Worm (Caenorhabditis elegans) whole organism, midembryonic: Measurements from ENCODE around the gene micu-1.

Source experiments
- T22C8.4 ChIP-seq: fragments of 200-800 bp; sonication (Bioruptor generic); IDR thresholded peaks from 2 replicates; pipeline ENCODE4 v1.3.6; 2022; ENCODE audit warnings: missing genetic modification characterization, missing compliant biosample characterization
- cog-1 ChIP-seq: sonication (generic microtip); optimal IDR thresholded peaks from 2 replicates; lab custom pipeline; 2016; ENCODE audit warnings: missing genetic modification characterization, missing compliant biosample characterization
- flt-1 ChIP-seq: fragments of 200-800 bp; sonication (Bioruptor generic); IDR thresholded peaks from 2 replicates; pipeline ENCODE4 v1.3.6; 2022; ENCODE audit warnings: missing genetic modification characterization, missing compliant biosample characterization
- klf-2 ChIP-seq: fragments of 200-800 bp; sonication (Bioruptor generic); conservative IDR thresholded peaks from 2 replicates; pipeline ENCODE4 v1.3.6; 2022; ENCODE audit warnings: missing genetic modification reagents, missing genetic modification characterization, missing compliant biosample characterization
- med-1 ChIP-seq: sonication (generic microtip); optimal IDR thresholded peaks from 2 replicates; lab custom pipeline; 2017; ENCODE audit warnings: missing genetic modification characterization, mild to moderate bottlenecking, missing compliant biosample characterization, antibody characterized with exemption, missing genetic modification reagents; ENCODE audit not compliant: insufficient read depth
- ref-1 ChIP-seq: fragments of 200-800 bp; sonication (Bioruptor generic); conservative IDR thresholded peaks from 2 replicates; pipeline ENCODE4 v1.3.6; 2022; ENCODE audit warnings: missing genetic modification reagents, missing genetic modification characterization, missing compliant biosample characterization
- tab-1 ChIP-seq: fragments of 200-800 bp; sonication (Bioruptor generic); IDR thresholded peaks from 2 replicates; pipeline ENCODE4 v1.3.6; 2022; ENCODE audit warnings: missing genetic modification characterization, missing compliant biosample characterization
- ztf-23 ChIP-seq: fragments of 200-800 bp; sonication (Bioruptor generic); IDR thresholded peaks from 2 replicates; pipeline ENCODE4 v1.3.6; 2022; ENCODE audit warnings: missing genetic modification reagents, missing genetic modification characterization, missing compliant biosample characterization
- ztf-29 ChIP-seq: fragments of 200-800 bp; sonication (Bioruptor generic); IDR thresholded peaks from 2 replicates; pipeline ENCODE4 v1.3.6; 2022; ENCODE audit warnings: missing genetic modification reagents, missing genetic modification characterization, missing compliant biosample characterization

The micu-1 gene

ce11 chrIV:13297746-13298145 lies at the start of gene micu-1, which contains the start of gene Y67H2A.2:
Gene micu-1, plus strand, starts transcription at chrIV:13297926.
Gene Y67H2A.2, minus strand, starts transcription at chrIV:13297819.
- TF ChIP-seq T22C8.4 (GFP tag; lab: Robert Waterston, UW) (no peak), klf-2 (no peak), ztf-29 (GFP tag; lab: Robert Waterston, UW) (no peak), tab-1 (GFP tag; lab: Robert Waterston, UW) (peak; percentile 71; the same call in 1 of the 2 replicates), flt-1 (GFP tag; lab: Robert Waterston, UW) (no peak), ztf-23 (GFP tag; lab: Robert Waterston, UW) (peak; percentile 64; the same call in 1 of the 2 replicates), med-1 (no peak), ref-1 (GFP tag; lab: Robert Waterston, UW) (no peak), cog-1 (no peak)

DNA sequence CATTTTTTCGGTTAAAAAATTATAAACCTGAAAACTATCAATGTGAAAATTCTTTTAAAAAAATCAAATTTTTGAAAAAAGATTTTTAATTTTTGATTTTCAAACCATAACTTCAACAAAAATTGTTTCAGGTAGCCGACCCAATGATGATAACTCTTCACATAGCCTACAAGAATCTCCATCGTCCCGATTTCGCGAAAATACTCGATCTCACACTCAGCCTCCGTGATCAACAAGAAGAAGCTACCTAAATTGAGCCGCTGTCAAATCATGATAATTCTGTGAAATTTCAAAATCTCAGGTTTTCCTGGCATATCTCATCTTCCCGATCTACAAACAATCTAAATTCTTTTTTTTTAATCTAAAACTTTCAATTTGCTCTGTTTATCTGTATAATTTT lies 47.5 kb upstream of the micu-1 start:
- no peak for TF ChIP-seq ztf-23 (GFP tag; lab: Robert Waterston, UW)
- no peak for TF ChIP-seq klf-2
- TF ChIP-seq med-1, result no peak
- no peak for TF ChIP-seq cog-1
- no peak for TF ChIP-seq flt-1 (GFP tag; lab: Robert Waterston, UW)
- no peak for TF ChIP-seq tab-1 (GFP tag; lab: Robert Waterston, UW)
- TF ChIP-seq ref-1 (GFP tag; lab: Robert Waterston, UW), result no peak
- no peak for TF ChIP-seq T22C8.4 (GFP tag; lab: Robert Waterston, UW)
- no peak for TF ChIP-seq ztf-29 (GFP tag; lab: Robert Waterston, UW)

- TF ChIP-seq cog-1, result no peak
- no peak for TF ChIP-seq T22C8.4 (GFP tag; lab: Robert Waterston, UW)
- no peak for TF ChIP-seq ztf-23 (GFP tag; lab: Robert Waterston, UW)
- no peak for TF ChIP-seq med-1
- TF ChIP-seq klf-2, result no peak
- no peak for TF ChIP-seq tab-1 (GFP tag; lab: Robert Waterston, UW)
- TF ChIP-seq ztf-29 (GFP tag; lab: Robert Waterston, UW), result no peak
- TF ChIP-seq flt-1 (GFP tag; lab: Robert Waterston, UW), result no peak
- TF ChIP-seq ref-1 (GFP tag; lab: Robert Waterston, UW), result no peak
Measured at ce11 chrIV:13252211-13252610, 45.5 kb upstream of the micu-1 start, which contains the start of gene ttr-51. Gene ttr-51, minus strand, starts transcription at chrIV:13252311.

DNA sequence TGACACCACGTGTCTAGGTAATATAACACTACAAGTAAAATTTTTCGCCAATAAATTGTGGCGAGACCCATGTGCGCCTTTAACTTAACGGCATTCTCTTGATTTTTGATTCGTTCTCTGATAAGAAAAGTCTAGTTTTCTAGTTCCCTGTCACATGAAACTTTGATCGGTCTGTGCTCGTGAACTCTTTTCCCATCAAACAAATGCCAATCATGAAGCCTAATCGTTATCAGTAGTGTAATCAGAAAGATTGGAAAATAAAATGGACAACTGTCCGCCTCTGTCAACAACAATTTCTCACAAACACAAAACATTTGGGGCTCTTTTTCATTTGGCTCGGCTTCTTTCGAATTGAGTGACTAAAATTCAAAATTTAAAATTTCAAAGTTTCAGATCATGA lies 43.9 kb upstream of the micu-1 start, which contains the start of gene ttr-45:
ttr-45 (plus strand) TSS at position 385 of the 400 bp plus-strand sequence.
- TF ChIP-seq tab-1 (GFP tag; lab: Robert Waterston, UW), result no peak
- TF ChIP-seq ref-1 (GFP tag; lab: Robert Waterston, UW), result no peak
- TF ChIP-seq ztf-29 (GFP tag; lab: Robert Waterston, UW), result no peak
- TF ChIP-seq med-1, result no peak
- TF ChIP-seq klf-2, result no peak
- no peak for TF ChIP-seq ztf-23 (GFP tag; lab: Robert Waterston, UW)
- TF ChIP-seq flt-1 (GFP tag; lab: Robert Waterston, UW), result no peak
- no peak for TF ChIP-seq T22C8.4 (GFP tag; lab: Robert Waterston, UW)
- no peak for TF ChIP-seq cog-1

- TF ChIP-seq ztf-29 (GFP tag; lab: Robert Waterston, UW), result no peak
- no peak for TF ChIP-seq cog-1
- no peak for TF ChIP-seq ref-1 (GFP tag; lab: Robert Waterston, UW)
- no peak for TF ChIP-seq T22C8.4 (GFP tag; lab: Robert Waterston, UW)
- TF ChIP-seq tab-1 (GFP tag; lab: Robert Waterston, UW), result no peak
- no peak for TF ChIP-seq flt-1 (GFP tag; lab: Robert Waterston, UW)
- TF ChIP-seq med-1, result no peak
- TF ChIP-seq ztf-23 (GFP tag; lab: Robert Waterston, UW), result no peak
- no peak for TF ChIP-seq klf-2
Measured at ce11 chrIV:13255886-13256285, 41.8 kb upstream of the micu-1 start, which contains the start of gene bus-12. Gene bus-12, plus strand, starts transcription at chrIV:13256186.

ce11 chrIV:13258872-13259271 lies 38.9 kb upstream of the micu-1 start, which contains the start of gene JC8.16:
Gene JC8.16, plus strand, starts transcription at chrIV:13259172.
- no peak for TF ChIP-seq tab-1 (GFP tag; lab: Robert Waterston, UW)
- no peak for TF ChIP-seq cog-1
- no peak for TF ChIP-seq T22C8.4 (GFP tag; lab: Robert Waterston, UW)
- no peak for TF ChIP-seq klf-2
- no peak for TF ChIP-seq flt-1 (GFP tag; lab: Robert Waterston, UW)
- TF ChIP-seq ref-1 (GFP tag; lab: Robert Waterston, UW), result no peak
- TF ChIP-seq ztf-23 (GFP tag; lab: Robert Waterston, UW), result no peak

- TF ChIP-seq T22C8.4 (GFP tag; lab: Robert Waterston, UW) (no peak), tab-1 (GFP tag; lab: Robert Waterston, UW) (no peak), cog-1 (no peak), med-1 (no peak), ref-1 (GFP tag; lab: Robert Waterston, UW) (no peak)
Measured at ce11 chrIV:13261778-13262177, 35.9 kb upstream of the micu-1 start.

DNA sequence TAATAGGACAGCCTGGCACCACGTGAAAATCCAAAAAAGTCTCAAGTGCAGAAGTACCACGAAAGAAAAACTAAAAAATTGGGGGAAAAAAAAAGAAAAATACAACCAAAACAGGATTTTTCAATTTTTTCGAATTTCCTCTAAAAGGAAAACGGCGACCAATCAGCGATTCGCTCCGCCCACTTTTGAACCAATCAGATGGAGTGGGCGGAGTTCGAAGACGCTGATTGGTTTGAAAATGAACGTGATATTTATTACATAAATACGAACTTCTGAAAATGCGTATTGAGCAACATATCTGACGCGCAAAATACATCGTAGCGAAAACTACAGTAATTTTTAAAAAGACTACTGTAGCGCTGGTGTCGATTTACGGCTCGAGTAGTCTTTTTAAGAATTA lies 29.3 kb upstream of the micu-1 start:
- TF ChIP-seq ref-1 (GFP tag; lab: Robert Waterston, UW), result no peak
- TF ChIP-seq ztf-29 (GFP tag; lab: Robert Waterston, UW), result no peak
- no peak for TF ChIP-seq klf-2
- TF ChIP-seq flt-1 (GFP tag; lab: Robert Waterston, UW), result no peak
- no peak for TF ChIP-seq tab-1 (GFP tag; lab: Robert Waterston, UW)
- no peak for TF ChIP-seq T22C8.4 (GFP tag; lab: Robert Waterston, UW)
- TF ChIP-seq cog-1, result no peak

DNA sequence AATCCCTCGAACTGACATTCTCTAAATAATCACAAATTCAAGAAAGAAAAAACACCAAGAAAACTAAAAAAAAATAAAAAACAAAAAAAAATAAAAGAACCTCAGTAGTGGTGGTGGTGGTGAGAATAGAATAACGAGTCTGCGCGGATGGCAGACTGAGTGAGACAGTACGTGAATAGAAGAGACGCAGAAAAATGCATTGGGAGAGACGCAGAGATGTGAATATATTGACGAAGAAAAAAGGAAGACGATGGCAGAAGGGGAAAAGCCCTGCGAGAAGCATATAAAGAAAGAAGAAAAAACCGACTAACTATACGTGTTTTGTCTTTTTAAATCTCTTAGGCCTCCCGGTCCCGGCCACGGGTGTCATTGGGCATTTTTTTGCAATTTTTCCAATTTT lies 25.2 kb upstream of the micu-1 start, which contains the start of gene unc-26:
unc-26 (minus strand) TSS at position 23 of the 400 bp plus-strand sequence.
- TF ChIP-seq cog-1 (no peak), flt-1 (GFP tag; lab: Robert Waterston, UW) (0 out of 2 replicates have a peak, but pooled peaks have one; percentile 32)

DNA sequence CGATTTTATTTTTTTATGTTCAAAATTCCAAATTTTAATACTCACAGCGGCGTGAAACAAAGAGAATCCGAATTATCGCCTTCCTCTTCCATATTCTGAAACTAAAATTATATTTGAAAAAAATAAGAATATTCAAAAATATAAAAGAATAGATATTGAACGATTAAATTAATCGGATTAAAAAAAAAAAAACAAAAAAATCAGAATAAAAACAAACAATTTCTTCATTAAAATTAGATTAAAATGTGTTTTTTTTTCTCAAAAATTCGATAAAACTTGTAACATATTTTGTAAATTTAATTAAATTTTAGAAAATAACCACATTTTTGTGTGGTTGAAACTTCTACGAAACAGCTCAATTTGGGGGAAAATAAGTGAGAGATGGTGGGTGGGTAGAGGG lies 14.9 kb upstream of the micu-1 start, which contains the start of gene cpsf-3:
cpsf-3 (minus strand) TSS at position 101 of the 400 bp plus-strand sequence.
- TF ChIP-seq cog-1 (no peak), ztf-29 (GFP tag; lab: Robert Waterston, UW) (no peak), flt-1 (GFP tag; lab: Robert Waterston, UW) (no peak), klf-2 (no peak), med-1 (no peak), tab-1 (GFP tag; lab: Robert Waterston, UW) (no peak), T22C8.4 (GFP tag; lab: Robert Waterston, UW) (no peak), ztf-23 (GFP tag; lab: Robert Waterston, UW) (no peak), ref-1 (GFP tag; lab: Robert Waterston, UW) (no peak)
